Fruit fly (Drosophila melanogaster) whole organism, embryonic: Measurements from ENCODE around the gene Tctp.

ENCODE experiments used
- CG10209 ChIP-seq: fragments of 200-800 bp; sonication (Bioruptor generic); optimal IDR thresholded peaks from 3 replicates; lab custom pipeline; 2017; ENCODE audit warnings: missing biosample characterization, mild to moderate bottlenecking, missing genetic modification characterization, missing genetic modification reagents
- CG10321 ChIP-seq: fragments of 200-800 bp; sonication (Bioruptor generic); IDR thresholded peaks from 2 replicates; pipeline ENCODE4 v1.3.6; 2022; ENCODE audit warnings: missing biosample characterization, missing genetic modification characterization
- CG10959 ChIP-seq: fragments of 200-800 bp; sonication (Bioruptor generic); IDR thresholded peaks from 2 replicates; pipeline ENCODE4 v1.3.6; 2022; ENCODE audit warnings: missing biosample characterization, missing genetic modification characterization
- CG12071 ChIP-seq: fragments of 200-800 bp; sonication (Bioruptor generic); optimal IDR thresholded peaks from 3 replicates; lab custom pipeline; 2018; ENCODE audit warnings: missing biosample characterization, mild to moderate bottlenecking, missing genetic modification characterization
- CG13287 ChIP-seq: fragments of 200-800 bp; sonication (Bioruptor generic); IDR thresholded peaks from 2 replicates; pipeline ENCODE4 v1.3.6; 2022; ENCODE audit warnings: missing biosample characterization, missing genetic modification characterization; ENCODE audit not compliant: partially characterized antibody
- CG13296 ChIP-seq: fragments of 200-800 bp; sonication (Bioruptor generic); optimal IDR thresholded peaks from 3 replicates; lab custom pipeline; 2018; ENCODE audit warnings: missing biosample characterization, mild to moderate bottlenecking, missing genetic modification characterization
- CG13424 ChIP-seq: fragments of 200-800 bp; sonication (Bioruptor generic); optimal IDR thresholded peaks from 2 replicates; lab custom pipeline; 2019; ENCODE audit warnings: missing biosample characterization, mild to moderate bottlenecking, missing genetic modification characterization, moderate library complexity
- CG15269 ChIP-seq: fragments of 200-800 bp; sonication (Bioruptor generic); optimal IDR thresholded peaks from 2 replicates; lab custom pipeline; 2018; ENCODE audit warnings: missing biosample characterization, mild to moderate bottlenecking, missing genetic modification characterization, moderate library complexity
- CG15514 ChIP-seq: fragments of 200-800 bp; sonication (Bioruptor generic); optimal IDR thresholded peaks from 3 replicates; lab custom pipeline; 2017; ENCODE audit warnings: missing biosample characterization, missing genetic modification characterization, mild to moderate bottlenecking, moderate library complexity, missing genetic modification reagents
- CG15601 ChIP-seq: fragments of 200-800 bp; sonication (Bioruptor generic); optimal IDR thresholded peaks from 3 replicates; lab custom pipeline; 2019; ENCODE audit warnings: missing biosample characterization, mild to moderate bottlenecking, missing genetic modification characterization, moderate library complexity
- CG17612 ChIP-seq: fragments of 200-800 bp; sonication (Bioruptor generic); IDR thresholded peaks from 2 replicates; pipeline ENCODE4 v1.3.6; 2022; ENCODE audit warnings: missing biosample characterization, missing genetic modification characterization
- CG17802 ChIP-seq: fragments of 200-800 bp; sonication (Bioruptor generic); optimal IDR thresholded peaks from 2 replicates; lab custom pipeline; 2018; ENCODE audit warnings: missing biosample characterization, mild to moderate bottlenecking, missing genetic modification characterization, moderate library complexity
- CG1832 ChIP-seq: fragments of 200-800 bp; sonication (Bioruptor generic); optimal IDR thresholded peaks from 2 replicates; lab custom pipeline; 2017; ENCODE audit warnings: missing biosample characterization, mild to moderate bottlenecking, missing genetic modification characterization, inconsistent platforms
- CG2199 ChIP-seq: fragments of 200-800 bp; sonication (Bioruptor generic); IDR thresholded peaks from 3 replicates; pipeline ENCODE4 v1.3.6; 2022; ENCODE audit warnings: missing biosample characterization, missing genetic modification characterization
- CG3847 ChIP-seq: fragments of 200-800 bp; sonication (Bioruptor generic); IDR thresholded peaks from 2 replicates; pipeline ENCODE4 v1.3.6; 2022; ENCODE audit warnings: missing biosample characterization, missing genetic modification characterization
- CG5245 ChIP-seq: fragments of 200-800 bp; sonication (Bioruptor generic); optimal IDR thresholded peaks from 3 replicates; lab custom pipeline; 2016; ENCODE audit warnings: missing biosample characterization, missing genetic modification characterization
- CG8388 ChIP-seq: fragments of 200-800 bp; sonication (Bioruptor generic); optimal IDR thresholded peaks from 2 replicates; lab custom pipeline; 2019; ENCODE audit warnings: missing biosample characterization, mild to moderate bottlenecking, missing genetic modification characterization, moderate library complexity
- CG9932 ChIP-seq: fragments of 200-800 bp; sonication (Bioruptor generic); IDR thresholded peaks from 2 replicates; pipeline ENCODE4 v1.3.6; 2022; ENCODE audit warnings: missing biosample characterization, missing genetic modification characterization
- Dad ChIP-seq: fragments of 200-800 bp; sonication (Bioruptor generic); optimal IDR thresholded peaks from 3 replicates; lab custom pipeline; 2016; ENCODE audit warnings: missing biosample characterization, missing genetic modification characterization
- Dip2 ChIP-seq: fragments of 200-800 bp; sonication (Bioruptor generic); IDR thresholded peaks from 2 replicates; pipeline ENCODE4 v1.3.6; 2022; ENCODE audit warnings: missing biosample characterization, missing genetic modification characterization
- Ets97D ChIP-seq: fragments of 200-800 bp; sonication (Bioruptor generic); optimal IDR thresholded peaks from 3 replicates; lab custom pipeline; 2016; ENCODE audit warnings: missing biosample characterization, missing genetic modification characterization
- H2.0 ChIP-seq: fragments of 200-800 bp; sonication (Bioruptor generic); IDR thresholded peaks from 2 replicates; pipeline ENCODE4 v1.3.6; 2022; ENCODE audit warnings: missing biosample characterization, missing genetic modification characterization
- Hand ChIP-seq: fragments of 200-800 bp; sonication (Bioruptor generic); optimal IDR thresholded peaks from 2 replicates; lab custom pipeline; 2017; ENCODE audit warnings: mild to moderate bottlenecking, missing biosample characterization, missing genetic modification reagents, missing genetic modification characterization
- Hr39 ChIP-seq: fragments of >200 bp; optimal IDR thresholded peaks from 2 replicates; lab custom pipeline; 2017
- Mes4 ChIP-seq: fragments of 200-800 bp; sonication (Bioruptor generic); optimal IDR thresholded peaks from 2 replicates; lab custom pipeline; 2016; ENCODE audit warnings: missing biosample characterization, missing genetic modification characterization
- Optix ChIP-seq: fragments of 200-800 bp; sonication (Bioruptor generic); IDR thresholded peaks from 3 replicates; pipeline ENCODE4 v1.3.6; 2022; ENCODE audit warnings: missing biosample characterization, missing genetic modification characterization
- Poxn ChIP-seq: fragments of 200-800 bp; sonication (Bioruptor generic); IDR thresholded peaks from 2 replicates; pipeline ENCODE4 v1.3.6; 2022; ENCODE audit warnings: missing biosample characterization, missing genetic modification characterization
- Vsx1 ChIP-seq: fragments of 200-800 bp; sonication (Bioruptor generic); optimal IDR thresholded peaks from 2 replicates; lab custom pipeline; 2017; ENCODE audit warnings: missing biosample characterization, mild to moderate bottlenecking, missing genetic modification characterization, missing genetic modification reagents
- ase ChIP-seq: fragments of 200-800 bp; sonication (Bioruptor generic); IDR thresholded peaks from 3 replicates; pipeline ENCODE4 v1.3.6; 2022; ENCODE audit warnings: missing biosample characterization, missing genetic modification characterization
- bigmax ChIP-seq: fragments of 200-800 bp; sonication (Bioruptor generic); optimal IDR thresholded peaks from 2 replicates; lab custom pipeline; 2018; ENCODE audit warnings: missing biosample characterization, mild to moderate bottlenecking, missing genetic modification characterization
- cad ChIP-seq: fragments of >200 bp; optimal IDR thresholded peaks from 2 replicates; lab custom pipeline; 2017; ENCODE audit warnings: missing biosample characterization, missing genetic modification characterization
- cas ChIP-seq: fragments of 200-800 bp; sonication (Bioruptor generic); IDR thresholded peaks from 2 replicates; pipeline ENCODE4 v1.3.6; 2022; ENCODE audit warnings: missing biosample characterization, missing genetic modification characterization
- ci ChIP-seq: fragments of 200-800 bp; sonication (Bioruptor generic); IDR thresholded peaks from 3 replicates; pipeline ENCODE4 v1.3.6; 2022; ENCODE audit warnings: missing biosample characterization, missing genetic modification characterization
- dimm ChIP-seq: fragments of 200-800 bp; sonication (Bioruptor generic); IDR thresholded peaks from 2 replicates; pipeline ENCODE4 v1.3.6; 2022; ENCODE audit warnings: missing biosample characterization, missing genetic modification characterization
- disco-r ChIP-seq: fragments of 200-800 bp; sonication (Bioruptor generic); optimal IDR thresholded peaks from 2 replicates; lab custom pipeline; 2016; ENCODE audit warnings: missing biosample characterization, missing genetic modification characterization
- dysf ChIP-seq: fragments of 200-800 bp; sonication (Bioruptor generic); IDR thresholded peaks from 3 replicates; pipeline ENCODE4 v1.3.6; 2022; ENCODE audit warnings: missing biosample characterization, missing genetic modification characterization
- exex ChIP-seq: fragments of 200-800 bp; sonication (Bioruptor generic); optimal IDR thresholded peaks from 4 replicates; lab custom pipeline; 2018; ENCODE audit warnings: missing biosample characterization, mild to moderate bottlenecking, missing genetic modification characterization, moderate library complexity
- fd102C ChIP-seq: fragments of 200-800 bp; sonication (Bioruptor generic); optimal IDR thresholded peaks from 2 replicates; lab custom pipeline; 2018; ENCODE audit warnings: missing biosample characterization, mild to moderate bottlenecking, missing genetic modification characterization, moderate library complexity
- grau ChIP-seq: fragments of 200-800 bp; optimal IDR thresholded peaks from 3 replicates; lab custom pipeline; 2019; ENCODE audit warnings: missing biosample characterization, mild to moderate bottlenecking, missing genetic modification characterization, moderate library complexity
- gt ChIP-seq: fragments of 200-800 bp; sonication (Bioruptor generic); IDR thresholded peaks from 2 replicates; pipeline ENCODE4 v1.3.6; 2022; ENCODE audit warnings: missing biosample characterization, missing genetic modification characterization
- ind ChIP-seq: fragments of 200-800 bp; sonication (Bioruptor generic); optimal IDR thresholded peaks from 3 replicates; lab custom pipeline; 2016; ENCODE audit warnings: missing biosample characterization, missing genetic modification characterization
- inv ChIP-seq: fragments of 200-800 bp; sonication (Bioruptor generic); IDR thresholded peaks from 2 replicates; pipeline ENCODE4 v1.3.6; 2022; ENCODE audit warnings: missing biosample characterization, missing genetic modification characterization; ENCODE audit not compliant: partially characterized antibody
- jigr1 ChIP-seq: fragments of 200-800 bp; sonication (Bioruptor generic); IDR thresholded peaks from 3 replicates; pipeline ENCODE4 v1.3.6; 2022; ENCODE audit warnings: missing biosample characterization, missing genetic modification characterization
- pan ChIP-seq, 4 experiments: fragments of >200 bp in 3 of 4; fragments of 200-800 bp in 1 of 4; sonication (Bioruptor generic) in 1 of 4; optimal IDR thresholded peaks in 3 of 4; IDR thresholded peaks in 1 of 4; 2 replicates each; pipeline versions ENCODE4 v1.3.6 to Lab custom; 2017 to 2022; ENCODE audit warnings: missing biosample characterization in 2 of 4, missing genetic modification characterization in 2 of 4, mixed read lengths in 1 of 4
- pfk ChIP-seq: fragments of 200-800 bp; sonication (Bioruptor generic); optimal IDR thresholded peaks from 2 replicates; lab custom pipeline; 2018; ENCODE audit warnings: missing biosample characterization, mild to moderate bottlenecking, missing genetic modification characterization, moderate library complexity
- rib ChIP-seq: fragments of 200-800 bp; sonication (Bioruptor generic); IDR thresholded peaks from 2 replicates; pipeline ENCODE4 v1.3.6; 2022; ENCODE audit warnings: missing biosample characterization, missing genetic modification characterization
- shn ChIP-seq: fragments of 200-800 bp; sonication (Bioruptor generic); optimal IDR thresholded peaks from 3 replicates; lab custom pipeline; 2016; ENCODE audit warnings: missing biosample characterization, missing genetic modification characterization
- sr ChIP-seq: fragments of 200-800 bp; sonication (Bioruptor generic); IDR thresholded peaks from 3 replicates; pipeline ENCODE4 v1.3.6; 2022; ENCODE audit warnings: missing biosample characterization, missing genetic modification characterization
- tx ChIP-seq: fragments of 200-800 bp; sonication (Bioruptor generic); optimal IDR thresholded peaks from 2 replicates; lab custom pipeline; 2016; ENCODE audit warnings: missing biosample characterization, missing genetic modification characterization
- vfl ChIP-seq: fragments of 200-800 bp; sonication (Bioruptor generic); optimal IDR thresholded peaks from 2 replicates; lab custom pipeline; 2016; ENCODE audit warnings: missing biosample characterization, missing genetic modification characterization
- wor ChIP-seq: fragments of 200-800 bp; sonication (Bioruptor generic); IDR thresholded peaks from 2 replicates; pipeline ENCODE4 v1.3.6; 2022; ENCODE audit warnings: missing biosample characterization, missing genetic modification characterization

The Tctp gene

DNA sequence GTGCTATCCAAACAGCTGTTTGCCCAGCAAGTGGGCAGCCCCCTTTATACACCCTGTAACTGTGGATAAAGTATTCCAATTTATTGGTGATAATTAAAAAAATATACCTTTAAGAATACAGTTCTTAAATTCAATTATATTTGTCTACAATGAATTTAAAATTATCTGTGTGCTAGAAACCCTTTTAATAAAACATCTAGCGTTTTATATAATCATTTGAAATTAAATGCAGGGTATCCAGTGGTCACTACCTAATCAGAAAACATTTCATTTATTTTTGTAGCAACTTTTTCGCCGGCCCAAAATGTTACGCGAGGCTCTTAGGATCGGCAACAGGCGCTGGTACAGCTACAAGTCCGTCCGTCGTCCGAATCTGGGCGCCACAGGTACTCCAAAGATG lies 16.4 kb downstream of the Tctp start, which contains the start of gene CG17726 (continued):
- TF ChIP-seq pfk (GFP tag; lab: Kevin White, UChicago), result no peak
- peak; percentile 99 for TF ChIP-seq ci (GFP tag; lab: Robert Waterston, UW)
- TF ChIP-seq fd102C, result peak; percentile 91
- peak; percentile 58; the same call in 1 of the 3 replicates for TF ChIP-seq Optix
- TF ChIP-seq CG15269 (tag; lab: Kevin White, UChicago), result peak; percentile 98
- TF ChIP-seq Mes4 (GFP tag; lab: Kevin White, UChicago), result peak; percentile 89
- TF ChIP-seq gt (GFP tag; lab: Robert Waterston, UW), result peak; percentile 94
- TF ChIP-seq rib, result peak; percentile 97
- peak; percentile 86 for TF ChIP-seq CG15514 (GFP tag; lab: Kevin White, UChicago)
- peak; percentile 90 for TF ChIP-seq CG12071
- no peak for TF ChIP-seq bigmax (GFP tag; lab: Kevin White, UChicago)
- peak; percentile 94 for TF ChIP-seq CG2199 (GFP tag; lab: Robert Waterston, UW)
- TF ChIP-seq CG9932, result peak; percentile 96
- TF ChIP-seq jigr1, result peak; percentile 88
- peak; percentile 92 for TF ChIP-seq Hand (GFP tag; lab: Kevin White, UChicago)
- peak; percentile 56; the same call in 1 of the 2 replicates for TF ChIP-seq CG13287
- no peak for TF ChIP-seq Vsx1 (GFP tag; lab: Kevin White, UChicago)
- TF ChIP-seq Poxn (GFP tag; lab: Robert Waterston, UW), result peak; percentile 90
- peak; percentile 69 for TF ChIP-seq Dip2
- TF ChIP-seq cad (GFP tag; lab: Kevin White, UChicago), result no peak
- peak; percentile 88 for TF ChIP-seq vfl
- TF ChIP-seq CG17802 (tag; lab: Kevin White, UChicago), result peak; percentile 69
- TF ChIP-seq H2.0 (GFP tag; lab: Robert Waterston, UW), result peak; percentile 98
- peak; percentile 97 for TF ChIP-seq CG10209
- TF ChIP-seq Hr39 (lab: Kevin White, UChicago), result no peak
- TF ChIP-seq inv (GFP tag; lab: Robert Waterston, UW), result no peak
- peak; percentile 98 for TF ChIP-seq ase (GFP tag; lab: Robert Waterston, UW)
- TF ChIP-seq dimm (GFP tag; lab: Robert Waterston, UW), result peak; percentile 95
- peak; percentile 84 for TF ChIP-seq Dad (GFP tag; lab: Kevin White, UChicago)
- TF ChIP-seq CG17612 (GFP tag; lab: Robert Waterston, UW), result peak; percentile 96
- TF ChIP-seq CG3847 (GFP tag; lab: Robert Waterston, UW), result peak; percentile 97
- no peak for TF ChIP-seq CG1832 (GFP tag; lab: Kevin White, UChicago)
- TF ChIP-seq disco-r (GFP tag; lab: Kevin White, UChicago), result peak; percentile 85
- peak; percentile 86 for TF ChIP-seq CG10321 (GFP tag; lab: Robert Waterston, UW)
- TF ChIP-seq cas (GFP tag; lab: Robert Waterston, UW), result peak; percentile 96
- TF ChIP-seq Ets97D, result peak; percentile 46
- TF ChIP-seq CG13424 (tag; lab: Kevin White, UChicago), result peak; percentile 99
- TF ChIP-seq dysf (GFP tag; lab: Robert Waterston, UW), result peak; percentile 98
- peak in 1 of 2 experiments; percentile 73 for TF ChIP-seq pan (optimal IDR thresholded peaks at IDR 0.05; lab: Kevin White, UChicago)
- TF ChIP-seq pan (GFP tag; optimal IDR thresholded peaks at IDR 0.05 in 1 of 2, IDR thresholded peaks at IDR 0.05 in 1 of 2), result peak in 1 of 2 experiments; percentile 98
- peak; percentile 86 for TF ChIP-seq tx
- peak; percentile 96 for TF ChIP-seq CG10959 (GFP tag; lab: Robert Waterston, UW)
- peak; percentile 97 for TF ChIP-seq grau (tag; lab: Kevin White, UChicago)
- no peak for TF ChIP-seq exex (tag; lab: Kevin White, UChicago)
- TF ChIP-seq sr (GFP tag; lab: Robert Waterston, UW), result peak; percentile 76; the same call in 1 of the 3 replicates
- peak; percentile 97 for TF ChIP-seq CG15601
- peak; percentile 96 for TF ChIP-seq ind (GFP tag; lab: Kevin White, UChicago)
- TF ChIP-seq shn (GFP tag; lab: Kevin White, UChicago), result peak; percentile 79
- TF ChIP-seq wor (GFP tag; lab: Robert Waterston, UW), result peak; percentile 97
- peak; percentile 96 for TF ChIP-seq CG13296
- TF ChIP-seq CG8388 (GFP tag; lab: Kevin White, UChicago), result peak; percentile 98
- peak; percentile 84 for TF ChIP-seq CG5245
